Worm (Caenorhabditis elegans) whole organism, late embryonic: ENCODE results near the gene C25F9.16.

ENCODE experiments used
- C08G9.2 ChIP-seq: sonication (generic microtip); optimal IDR thresholded peaks from 2 replicates; lab custom pipeline; 2016; ENCODE audit warnings: mild to moderate bottlenecking, missing genetic modification characterization, moderate library complexity, missing compliant biosample characterization
- K02D7.2 ChIP-seq: sonication (generic microtip); optimal IDR thresholded peaks from 2 replicates; lab custom pipeline; 2017; ENCODE audit warnings: mild to moderate bottlenecking, missing genetic modification characterization, missing compliant biosample characterization
- ama-1 ChIP-seq: fragments of 150-350 bp; optimal IDR thresholded peaks from 2 replicates; lab custom pipeline; 2014
- ceh-14 ChIP-seq: sonication (generic microtip); optimal IDR thresholded peaks from 2 replicates; lab custom pipeline; 2016; ENCODE audit warnings: missing genotype, missing genetic modification characterization, missing compliant biosample characterization
- ceh-24 ChIP-seq: sonication (generic microtip); optimal IDR thresholded peaks from 2 replicates; lab custom pipeline; 2016; ENCODE audit warnings: mild to moderate bottlenecking, missing genetic modification characterization, missing compliant biosample characterization
- ceh-31 ChIP-seq: sonication (generic microtip); optimal IDR thresholded peaks from 2 replicates; lab custom pipeline; 2016; ENCODE audit warnings: missing genetic modification characterization, missing compliant biosample characterization
- ceh-6 ChIP-seq: fragments of 200-800 bp; sonication (Bioruptor generic); optimal IDR thresholded peaks from 2 replicates; lab custom pipeline; 2018; ENCODE audit warnings: mild to moderate bottlenecking, missing genetic modification characterization, missing compliant biosample characterization
- dmd-4 ChIP-seq: sonication (generic microtip); optimal IDR thresholded peaks from 2 replicates; lab custom pipeline; 2016; ENCODE audit warnings: borderline replicate concordance, missing genetic modification characterization, missing compliant biosample characterization
- elt-2 ChIP-seq: sonication (generic microtip); optimal IDR thresholded peaks from 2 replicates; lab custom pipeline; 2016; ENCODE audit warnings: missing genetic modification reagents, missing genetic modification characterization, missing compliant biosample characterization
- ets-4 ChIP-seq: sonication (generic microtip); optimal IDR thresholded peaks from 2 replicates; lab custom pipeline; 2016; ENCODE audit warnings: missing genetic modification characterization, missing compliant biosample characterization
- fax-1 ChIP-seq: sonication (generic microtip); optimal IDR thresholded peaks from 2 replicates; lab custom pipeline; 2016; ENCODE audit warnings: missing genotype, missing genetic modification characterization, missing compliant biosample characterization
- fkh-10 ChIP-seq: fragments of 150-350 bp; optimal IDR thresholded peaks from 2 replicates; lab custom pipeline; 2014; ENCODE audit warnings: missing biosample characterization, missing genetic modification reagents, missing genetic modification characterization
- fkh-6 ChIP-seq: sonication (generic microtip); optimal IDR thresholded peaks from 2 replicates; lab custom pipeline; 2016; ENCODE audit warnings: missing genetic modification characterization, missing compliant biosample characterization
- hlh-15 ChIP-seq: sonication (generic microtip); optimal IDR thresholded peaks from 2 replicates; lab custom pipeline; 2016; ENCODE audit warnings: missing genetic modification characterization, missing compliant biosample characterization
- hlh-30 ChIP-seq: sonication (generic microtip); optimal IDR thresholded peaks from 2 replicates; lab custom pipeline; 2017; ENCODE audit warnings: antibody characterized with exemption, missing genetic modification characterization, missing compliant biosample characterization; ENCODE audit not compliant: insufficient read depth
- hlh-6 ChIP-seq: sonication (generic microtip); optimal IDR thresholded peaks from 2 replicates; lab custom pipeline; 2016; ENCODE audit warnings: missing genotype, missing genetic modification characterization, missing compliant biosample characterization
- lin-11 ChIP-seq: fragments of 200-800 bp; sonication (Bioruptor generic); optimal IDR thresholded peaks from 2 replicates; lab custom pipeline; 2018; ENCODE audit warnings: mild to moderate bottlenecking, missing genetic modification characterization, missing compliant biosample characterization
- madf-2 ChIP-seq: sonication (generic microtip); optimal IDR thresholded peaks from 2 replicates; lab custom pipeline; 2017; ENCODE audit warnings: missing genetic modification characterization, missing compliant biosample characterization
- mec-3 ChIP-seq: sonication (generic microtip); optimal IDR thresholded peaks from 2 replicates; lab custom pipeline; 2016; ENCODE audit warnings: borderline replicate concordance, missing genetic modification characterization, missing compliant biosample characterization
- nhr-11 ChIP-seq: fragments of 150-350 bp; optimal IDR thresholded peaks from 2 replicates; lab custom pipeline; 2014; ENCODE audit warnings: missing biosample characterization, missing genetic modification characterization
- nhr-232 ChIP-seq: sonication (generic microtip); optimal IDR thresholded peaks from 2 replicates; lab custom pipeline; 2016; ENCODE audit warnings: missing genetic modification characterization, missing compliant biosample characterization
- npax-4 ChIP-seq: sonication (generic microtip); optimal IDR thresholded peaks from 2 replicates; lab custom pipeline; 2016; ENCODE audit warnings: missing genetic modification characterization, missing compliant biosample characterization
- odd-2 ChIP-seq: sonication (generic microtip); optimal IDR thresholded peaks from 2 replicates; lab custom pipeline; 2017; ENCODE audit warnings: antibody characterized with exemption, mild to moderate bottlenecking, missing genetic modification characterization, missing compliant biosample characterization
- pax-1 ChIP-seq: fragments of 150-350 bp; optimal IDR thresholded peaks from 2 replicates; lab custom pipeline; 2014; ENCODE audit warnings: missing biosample characterization, missing genetic modification characterization
- pha-2 ChIP-seq: sonication (generic microtip); optimal IDR thresholded peaks from 2 replicates; lab custom pipeline; 2017; ENCODE audit warnings: mild to moderate bottlenecking, missing genetic modification characterization, missing compliant biosample characterization
- pqm-1 ChIP-seq: sonication (generic microtip); optimal IDR thresholded peaks from 2 replicates; lab custom pipeline; 2016; ENCODE audit warnings: missing genetic modification characterization, missing compliant biosample characterization
- ref-2 ChIP-seq: sonication (generic microtip); optimal IDR thresholded peaks from 2 replicates; lab custom pipeline; 2016; ENCODE audit warnings: missing genetic modification characterization, missing compliant biosample characterization
- rnt-1 ChIP-seq: sonication (generic microtip); optimal IDR thresholded peaks from 2 replicates; lab custom pipeline; 2016; ENCODE audit warnings: missing genetic modification characterization, missing compliant biosample characterization
- sox-4 ChIP-seq: sonication (generic microtip); optimal IDR thresholded peaks from 2 replicates; lab custom pipeline; 2017; ENCODE audit warnings: mild to moderate bottlenecking, missing genetic modification characterization, inconsistent platforms, missing compliant biosample characterization
- tbx-2 ChIP-seq: sonication (generic microtip); optimal IDR thresholded peaks from 2 replicates; lab custom pipeline; 2016; ENCODE audit warnings: missing genetic modification characterization, missing compliant biosample characterization
- tbx-7 ChIP-seq: sonication (generic microtip); optimal IDR thresholded peaks from 2 replicates; lab custom pipeline; 2016; ENCODE audit warnings: missing genotype, missing genetic modification characterization, missing compliant biosample characterization
- unc-3 ChIP-seq, 2 experiments: fragments of 200-800 bp in 1 of 2; sonication (Bioruptor generic) in 1 of 2; sonication (generic microtip) in 1 of 2; conservative IDR thresholded peaks in 1 of 2; optimal IDR thresholded peaks in 1 of 2; 2 replicates each; pipeline versions ENCODE4 v1.3.6 to Lab custom; 2016 to 2022; ENCODE audit warnings: missing compliant biosample characterization in 2 of 2, missing genetic modification characterization in 2 of 2, missing genetic modification reagents in 1 of 2
- unc-42 ChIP-seq: sonication (generic microtip); optimal IDR thresholded peaks from 2 replicates; lab custom pipeline; 2016; ENCODE audit warnings: missing genotype, missing genetic modification characterization, missing compliant biosample characterization
- ztf-16 ChIP-seq: sonication (generic microtip); optimal IDR thresholded peaks from 2 replicates; lab custom pipeline; 2017; ENCODE audit warnings: missing genetic modification characterization, missing compliant biosample characterization

The C25F9.16 gene

ce11 chrV:19467574-19467973 lies 33.4 kb downstream of the C25F9.16 start, which contains the start of gene Y43F8B.23:
TSS of gene Y43F8B.23 (minus strand) at chrV:19467648.
- no peak for TF ChIP-seq ets-4

- TF ChIP-seq odd-2: no peak
- no peak for TF ChIP-seq hlh-6 (tag; lab: Kevin White, UChicago)
- no peak for TF ChIP-seq lin-11 (tag; lab: Kevin White, UChicago)
- TF ChIP-seq K02D7.2: no peak
- no peak for TF ChIP-seq pax-1 (tag; lab: Kevin White, UChicago)
- no peak for TF ChIP-seq elt-2 (tag; lab: Kevin White, UChicago)
- no peak for TF ChIP-seq ztf-16
- TF ChIP-seq fax-1 (tag; lab: Kevin White, UChicago): no peak
- no peak for TF ChIP-seq ceh-31 (tag; lab: Kevin White, UChicago)
- no peak for TF ChIP-seq mec-3 (tag; lab: Kevin White, UChicago)
- TF ChIP-seq tbx-7: no peak
- no peak for TF ChIP-seq ceh-24
- no peak for TF ChIP-seq unc-42 (tag; lab: Kevin White, UChicago)
- TF ChIP-seq ceh-6 (GFP tag; lab: Kevin White, UChicago): no peak
- TF ChIP-seq nhr-232 (tag; lab: Kevin White, UChicago): no peak
- TF ChIP-seq pqm-1 (tag; lab: Kevin White, UChicago): no peak
- TF ChIP-seq pha-2 (tag; lab: Kevin White, UChicago): no peak
- TF ChIP-seq ref-2: no peak
- no peak for TF ChIP-seq hlh-30 (tag; lab: Kevin White, UChicago)
Measured at ce11 chrV:19468083-19468482, 33.9 kb downstream of the C25F9.16 start, which contains the start of gene Y43F8B.12. TSS of gene Y43F8B.12 (plus strand) at chrV:19468383.

- TF ChIP-seq tbx-2 (no peak), ceh-14 (no peak), sox-4 (tag; lab: Kevin White, UChicago) (no peak), fkh-10 (GFP tag; lab: Kevin White, UChicago) (no peak), npax-4 (no peak), hlh-15 (tag; lab: Kevin White, UChicago) (no peak), hlh-30 (tag; lab: Kevin White, UChicago) (no peak), dmd-4 (tag; lab: Kevin White, UChicago) (no peak), C08G9.2 (tag; lab: Kevin White, UChicago) (no peak), ama-1 (no peak), rnt-1 (tag; lab: Kevin White, UChicago) (no peak), fax-1 (tag; lab: Kevin White, UChicago) (no peak), nhr-11 (tag; lab: Kevin White, UChicago) (no peak), ceh-24 (no peak)
Measured at ce11 chrV:19470385-19470784, 36.2 kb downstream of the C25F9.16 start, which contains the start of gene Y43F8B.11. TSS of gene Y43F8B.11 (plus strand) at chrV:19470685.

ce11 chrV:19473842-19474514 lies 39.8 kb downstream of the C25F9.16 start, which contains the start of gene Y43F8B.10:
TSS of gene Y43F8B.10 (plus strand) at chrV:19474464.
- TF ChIP-seq madf-2 (tag; lab: Kevin White, UChicago) (no peak), ceh-24 (no peak)

ce11 chrV:19477302-19477701 lies 43.1 kb downstream of the C25F9.16 start:
- TF ChIP-seq unc-3 (GFP tag; conservative IDR thresholded peaks at IDR 0.05; lab: Robert Waterston, UW): no peak
- TF ChIP-seq unc-3 (tag; optimal IDR thresholded peaks at IDR 0.05; lab: Kevin White, UChicago): no peak
- TF ChIP-seq fkh-6 (tag; lab: Kevin White, UChicago): no peak
- no peak for TF ChIP-seq K02D7.2
